Worm (Caenorhabditis elegans): ENCODE data around the gene C06A6.7.

ce11 chrIV:7829275-7829938 lies 8.9 kb downstream of the C06A6.7 start, which contains the start of gene C06A6.4:
- TF ChIP-seq sea-1 (GFP tag; conservative IDR thresholded peaks at IDR 0.05) (no peak), hnd-1 (tag; optimal IDR thresholded peaks at IDR 0.05) (no peak), ama-1 (optimal IDR thresholded peaks at IDR 0.05) (no peak), scrt-1 (GFP tag; IDR thresholded peaks at IDR 0.05) (no peak), F13C5.2 (tag; optimal IDR thresholded peaks at IDR 0.05) (no peak), ets-7 (tag; optimal IDR thresholded peaks at IDR 0.05) (no peak), tbx-37 (GFP tag; conservative IDR thresholded peaks at IDR 0.05) (no peak), pes-1 (GFP tag; IDR thresholded peaks at IDR 0.05) (no peak), ceh-36 (tag; optimal IDR thresholded peaks at IDR 0.05) (no peak), tbx-11 (GFP tag; IDR thresholded peaks at IDR 0.05) (no peak), ceh-13 (GFP tag; optimal IDR thresholded peaks at IDR 0.05) (no peak), aly-1 (tag; optimal IDR thresholded peaks at IDR 0.05) (no peak), hmbx-1 (tag; optimal IDR thresholded peaks at IDR 0.05) (no peak), tra-4 (tag; optimal IDR thresholded peaks at IDR 0.05) (no peak)

Data from whole organism, early embryonic.